Fruit fly (Drosophila melanogaster) whole organism, embryonic: ENCODE measurements around the gene wuho.

Source experiments
- B-H2 ChIP-seq: fragments of 200-800 bp; sonication (Bioruptor generic); optimal IDR thresholded peaks from 2 replicates; lab custom pipeline; 2018; ENCODE audit warnings: missing biosample characterization, mild to moderate bottlenecking, missing genetic modification characterization
- BEAF-32 ChIP-seq: fragments of 200-800 bp; sonication (Bioruptor generic); optimal IDR thresholded peaks from 3 replicates; lab custom pipeline; 2017; ENCODE audit warnings: missing biosample characterization, missing genetic modification characterization, mild to moderate bottlenecking, moderate library complexity, missing genetic modification reagents
- CG10147 ChIP-seq: fragments of 200-800 bp; sonication (Bioruptor generic); optimal IDR thresholded peaks from 2 replicates; lab custom pipeline; 2019; ENCODE audit warnings: missing biosample characterization, mild to moderate bottlenecking, missing genetic modification characterization, moderate library complexity
- CG11504 ChIP-seq: fragments of 200-800 bp; sonication (Bioruptor generic); optimal IDR thresholded peaks from 3 replicates; lab custom pipeline; 2019; ENCODE audit warnings: missing biosample characterization, mild to moderate bottlenecking, missing genetic modification characterization, moderate library complexity
- CG11723 ChIP-seq: fragments of 200-800 bp; sonication (Bioruptor generic); optimal IDR thresholded peaks from 2 replicates; lab custom pipeline; 2017; ENCODE audit warnings: missing biosample characterization, mild to moderate bottlenecking, missing genetic modification characterization
- CG12659 ChIP-seq: fragments of 200-800 bp; sonication (Bioruptor generic); optimal IDR thresholded peaks from 3 replicates; lab custom pipeline; 2017; ENCODE audit warnings: mild to moderate bottlenecking, missing biosample characterization, missing genetic modification reagents, missing genetic modification characterization
- CG13287 ChIP-seq: fragments of 200-800 bp; sonication (Bioruptor generic); IDR thresholded peaks from 2 replicates; pipeline ENCODE4 v1.3.6; 2022; ENCODE audit warnings: missing biosample characterization, missing genetic modification characterization; ENCODE audit not compliant: partially characterized antibody
- CG1603 ChIP-seq: fragments of 200-800 bp; sonication (Bioruptor generic); optimal IDR thresholded peaks from 2 replicates; lab custom pipeline; 2019; ENCODE audit warnings: missing biosample characterization, mild to moderate bottlenecking, missing genetic modification characterization, moderate library complexity
- CG16863 ChIP-seq: fragments of 200-800 bp; sonication (Bioruptor generic); optimal IDR thresholded peaks from 3 replicates; lab custom pipeline; 2016; ENCODE audit warnings: missing biosample characterization, missing genetic modification characterization
- CG17359 ChIP-seq: fragments of 200-800 bp; sonication (Bioruptor generic); optimal IDR thresholded peaks from 3 replicates; lab custom pipeline; 2018; ENCODE audit warnings: missing biosample characterization, mild to moderate bottlenecking, missing genetic modification characterization, moderate library complexity
- CG1832 ChIP-seq: fragments of 200-800 bp; sonication (Bioruptor generic); optimal IDR thresholded peaks from 2 replicates; lab custom pipeline; 2017; ENCODE audit warnings: missing biosample characterization, mild to moderate bottlenecking, missing genetic modification characterization, inconsistent platforms
- CG2116 ChIP-seq: fragments of 200-800 bp; sonication (Bioruptor generic); optimal IDR thresholded peaks from 3 replicates; lab custom pipeline; 2018; ENCODE audit warnings: missing biosample characterization, mild to moderate bottlenecking, missing genetic modification characterization
- CG2129 ChIP-seq: fragments of 200-800 bp; sonication (Bioruptor generic); IDR thresholded peaks from 2 replicates; pipeline ENCODE4 v1.3.6; 2022; ENCODE audit warnings: missing biosample characterization, missing genetic modification characterization; ENCODE audit not compliant: partially characterized antibody
- CG3847 ChIP-seq: fragments of 200-800 bp; sonication (Bioruptor generic); IDR thresholded peaks from 2 replicates; pipeline ENCODE4 v1.3.6; 2022; ENCODE audit warnings: missing biosample characterization, missing genetic modification characterization
- CG3995 ChIP-seq: fragments of 200-800 bp; sonication (Bioruptor generic); optimal IDR thresholded peaks from 3 replicates; lab custom pipeline; 2016; ENCODE audit warnings: missing biosample characterization, missing genetic modification characterization
- CG42726 ChIP-seq: fragments of 200-800 bp; sonication (Bioruptor generic); IDR thresholded peaks from 2 replicates; pipeline ENCODE4 v1.3.6; 2022; ENCODE audit warnings: missing biosample characterization, missing genetic modification characterization; ENCODE audit not compliant: partially characterized antibody
- CG5180 ChIP-seq: fragments of 200-800 bp; sonication (Bioruptor generic); optimal IDR thresholded peaks from 3 replicates; lab custom pipeline; 2017; ENCODE audit warnings: missing biosample characterization, missing genetic modification characterization, mild to moderate bottlenecking, moderate library complexity, missing genetic modification reagents
- CG7745 ChIP-seq: fragments of 200-800 bp; sonication (Bioruptor generic); optimal IDR thresholded peaks from 2 replicates; lab custom pipeline; 2018; ENCODE audit warnings: missing biosample characterization, mild to moderate bottlenecking, missing genetic modification characterization, moderate library complexity
- CG7963 ChIP-seq: fragments of 200-800 bp; sonication (Bioruptor generic); IDR thresholded peaks from 3 replicates; pipeline ENCODE4 v1.3.6; 2022; ENCODE audit warnings: missing biosample characterization, missing genetic modification characterization; ENCODE audit not compliant: partially characterized antibody
- CG8290 ChIP-seq, 3 experiments: fragments of 200-800 bp; sonication (Bioruptor generic); optimal IDR thresholded peaks; 2 replicates each; lab custom pipeline; 2016 to 2019; ENCODE audit warnings: missing biosample characterization in 3 of 3, missing genetic modification characterization in 3 of 3, mild to moderate bottlenecking in 2 of 3, moderate library complexity in 1 of 3
- Dll ChIP-seq: fragments of 200-800 bp; sonication (Bioruptor generic); IDR thresholded peaks from 4 replicates; pipeline ENCODE4 v1.3.6; 2022; ENCODE audit warnings: missing biosample characterization, missing genetic modification characterization; ENCODE audit not compliant: partially characterized antibody
- Fer1 ChIP-seq: fragments of 200-800 bp; sonication (Bioruptor generic); optimal IDR thresholded peaks from 2 replicates; lab custom pipeline; 2017; ENCODE audit warnings: missing biosample characterization, mild to moderate bottlenecking, missing genetic modification characterization
- HLH3B ChIP-seq: fragments of 200-800 bp; sonication (Bioruptor generic); IDR thresholded peaks from 2 replicates; pipeline ENCODE4 v1.3.6; 2022; ENCODE audit warnings: missing biosample characterization, missing genetic modification characterization
- Hand ChIP-seq: fragments of 200-800 bp; sonication (Bioruptor generic); optimal IDR thresholded peaks from 2 replicates; lab custom pipeline; 2017; ENCODE audit warnings: mild to moderate bottlenecking, missing biosample characterization, missing genetic modification reagents, missing genetic modification characterization
- MESR4 ChIP-seq: fragments of 200-800 bp; sonication (Bioruptor generic); optimal IDR thresholded peaks from 2 replicates; lab custom pipeline; 2018; ENCODE audit warnings: missing biosample characterization, mild to moderate bottlenecking, missing genetic modification characterization, moderate library complexity
- Myb ChIP-seq: fragments of 200-800 bp; sonication (Bioruptor generic); optimal IDR thresholded peaks from 2 replicates; lab custom pipeline; 2016; ENCODE audit warnings: missing biosample characterization, missing genetic modification characterization
- Opbp ChIP-seq: fragments of 200-800 bp; sonication (Bioruptor generic); IDR thresholded peaks from 3 replicates; pipeline ENCODE4 v1.3.6; 2022; ENCODE audit warnings: missing biosample characterization, missing genetic modification characterization; ENCODE audit not compliant: partially characterized antibody
- Rfx ChIP-seq: fragments of 200-800 bp; sonication (Bioruptor generic); IDR thresholded peaks from 2 replicates; pipeline ENCODE4 v1.3.6; 2022; ENCODE audit warnings: missing biosample characterization, missing genetic modification characterization
- aop ChIP-seq: fragments of 200-800 bp; sonication (Bioruptor generic); IDR thresholded peaks from 2 replicates; pipeline ENCODE4 v1.3.6; 2022; ENCODE audit warnings: missing biosample characterization, missing genetic modification characterization
- bowl ChIP-seq: fragments of 200-800 bp; sonication (Bioruptor generic); IDR thresholded peaks from 2 replicates; pipeline ENCODE4 v1.3.6; 2022; ENCODE audit warnings: missing biosample characterization, missing genetic modification characterization
- dmrt99B ChIP-seq: fragments of 200-800 bp; sonication (Bioruptor generic); optimal IDR thresholded peaks from 2 replicates; lab custom pipeline; 2018; ENCODE audit warnings: missing biosample characterization, mild to moderate bottlenecking, missing genetic modification characterization, moderate library complexity
- hb ChIP-seq: fragments of 200-800 bp; sonication (Bioruptor generic); IDR thresholded peaks from 3 replicates; pipeline ENCODE4 v1.3.6; 2022; ENCODE audit warnings: missing biosample characterization, missing genetic modification characterization; ENCODE audit not compliant: partially characterized antibody
- inv ChIP-seq: fragments of 200-800 bp; sonication (Bioruptor generic); IDR thresholded peaks from 2 replicates; pipeline ENCODE4 v1.3.6; 2022; ENCODE audit warnings: missing biosample characterization, missing genetic modification characterization; ENCODE audit not compliant: partially characterized antibody
- knrl ChIP-seq: fragments of 200-800 bp; sonication (Bioruptor generic); IDR thresholded peaks from 3 replicates; pipeline ENCODE4 v1.3.6; 2022; ENCODE audit warnings: missing biosample characterization, missing genetic modification characterization; ENCODE audit not compliant: partially characterized antibody
- lab ChIP-seq: fragments of 200-800 bp; sonication (Bioruptor generic); optimal IDR thresholded peaks from 3 replicates; lab custom pipeline; 2017; ENCODE audit warnings: missing biosample characterization, missing genetic modification characterization, mild to moderate bottlenecking, moderate library complexity, missing genetic modification reagents
- mld ChIP-seq: fragments of 200-800 bp; sonication (Bioruptor generic); IDR thresholded peaks from 3 replicates; pipeline ENCODE4 v1.3.6; 2022; ENCODE audit warnings: missing biosample characterization, missing genetic modification characterization; ENCODE audit not compliant: partially characterized antibody
- nerfin-2 ChIP-seq: fragments of 200-800 bp; sonication (Bioruptor generic); IDR thresholded peaks from 2 replicates; pipeline ENCODE4 v1.3.6; 2022; ENCODE audit warnings: missing biosample characterization, missing genetic modification characterization; ENCODE audit not compliant: partially characterized antibody
- run ChIP-seq: fragments of 200-800 bp; sonication (Bioruptor generic); optimal IDR thresholded peaks from 3 replicates; lab custom pipeline; 2018; ENCODE audit warnings: missing biosample characterization, mild to moderate bottlenecking, missing genetic modification characterization
- tap ChIP-seq: fragments of 200-800 bp; optimal IDR thresholded peaks from 3 replicates; lab custom pipeline; 2019; ENCODE audit warnings: missing biosample characterization, mild to moderate bottlenecking, missing genetic modification characterization, moderate library complexity
- tna ChIP-seq: fragments of 200-800 bp; sonication (Bioruptor generic); IDR thresholded peaks from 2 replicates; pipeline ENCODE4 v1.3.6; 2022; ENCODE audit warnings: missing biosample characterization, missing genetic modification characterization; ENCODE audit not compliant: partially characterized antibody
- zen2 ChIP-seq: fragments of 200-800 bp; sonication (Bioruptor generic); IDR thresholded peaks from 3 replicates; pipeline ENCODE4 v1.3.6; 2022; ENCODE audit warnings: missing biosample characterization, missing genetic modification characterization; ENCODE audit not compliant: partially characterized antibody

wuho gene

DNA sequence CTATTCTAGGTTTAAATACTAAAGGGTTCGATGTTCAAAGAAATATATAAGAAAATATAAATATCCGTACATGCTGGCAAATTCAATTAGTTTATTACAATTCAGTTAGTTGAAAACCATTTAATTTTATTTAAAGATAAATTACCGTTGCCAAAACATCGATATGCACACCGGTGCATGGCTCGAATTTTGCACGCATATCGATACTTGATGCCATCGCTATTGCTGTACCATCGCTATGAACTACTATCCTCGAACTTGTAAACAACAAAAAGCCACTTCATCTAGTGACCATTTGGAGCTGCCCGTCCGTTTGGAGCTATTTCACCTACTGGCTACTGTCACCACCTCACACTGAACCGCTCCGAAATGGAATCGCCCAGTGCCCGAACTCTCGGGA lies 27.0 kb upstream of the wuho start, which contains the start of gene Josd (continued):
- TF ChIP-seq run (tag; lab: Kevin White, UChicago) (no peak), CG5180 (no peak), aop (GFP tag; lab: Robert Waterston, UW) (no peak), CG11723 (GFP tag; lab: Kevin White, UChicago) (no peak), HLH3B (GFP tag; lab: Robert Waterston, UW) (no peak), CG8290 (GFP tag; optimal IDR thresholded peaks at IDR 0.05; lab: Kevin White, UChicago) (no peak), CG8290 (tag; optimal IDR thresholded peaks at IDR 0.05; lab: Kevin White, UChicago) (peak in 1 of 2 experiments; percentile 41), CG10147 (GFP tag; lab: Kevin White, UChicago) (peak; percentile 8), CG2129 (peak; percentile 74; the same call in 1 of the 2 replicates), CG11504 (tag; lab: Kevin White, UChicago) (peak; percentile 16), nerfin-2 (GFP tag; lab: Robert Waterston, UW) (peak; percentile 66), tap (tag; lab: Kevin White, UChicago) (no peak), CG42726 (GFP tag; lab: Robert Waterston, UW) (peak; percentile 68; the same call in 1 of the 2 replicates), CG3995 (GFP tag; lab: Kevin White, UChicago) (peak; percentile 90), CG12659 (peak; percentile 33), CG1832 (GFP tag; lab: Kevin White, UChicago) (no peak), CG2116 (GFP tag; lab: Kevin White, UChicago) (peak; percentile 95), inv (GFP tag; lab: Robert Waterston, UW) (peak; percentile 76), Myb (GFP tag; lab: Kevin White, UChicago) (peak; percentile 75), B-H2 (peak; percentile 17), CG17359 (tag; lab: Kevin White, UChicago) (no peak), dmrt99B (tag; lab: Kevin White, UChicago) (no peak), MESR4 (GFP tag; lab: Kevin White, UChicago) (peak; percentile 24), CG13287 (GFP tag; lab: Robert Waterston, UW) (peak; percentile 87), hb (GFP tag; lab: Robert Waterston, UW) (peak; percentile 76), Dll (GFP tag; lab: Robert Waterston, UW) (peak; percentile 87), lab (GFP tag; lab: Kevin White, UChicago) (peak; percentile 1), mld (peak; percentile 67; the same call in 1 of the 3 replicates), Rfx (GFP tag; lab: Robert Waterston, UW) (peak; percentile 50), tna (GFP tag; lab: Robert Waterston, UW) (peak; percentile 54), Hand (no peak), Fer1 (peak; percentile 3), bowl (GFP tag; lab: Robert Waterston, UW) (no peak), BEAF-32 (peak; percentile 85), CG1603 (tag; lab: Kevin White, UChicago) (peak; percentile 36), CG3847 (GFP tag; lab: Robert Waterston, UW) (no peak), Opbp (GFP tag; lab: Robert Waterston, UW) (peak; percentile 85), zen2 (GFP tag; lab: Robert Waterston, UW) (peak; percentile 72), CG16863 (GFP tag; lab: Kevin White, UChicago) (no peak), knrl (peak; percentile 85), CG7963 (GFP tag; lab: Robert Waterston, UW) (peak; percentile 70; the same call in 2 of the 3 replicates), CG7745 (tag; lab: Kevin White, UChicago) (no peak)
